Worm (Caenorhabditis elegans): ENCODE results near the gene idh-2.
A peak's percentile ranks its signal among the peaks of the same experiment; 100 is the strongest.

ce11 chrX:11199155-11199554 lies 16.6 kb upstream of the idh-2 start, which contains the start of gene col-178:
- TF ChIP-seq nhr-76 (tag; optimal IDR thresholded peaks at IDR 0.05) (no peak), mep-1 (tag; optimal IDR thresholded peaks at IDR 0.05) (no peak), ceh-20 (GFP tag; IDR thresholded peaks at IDR 0.05) (no peak), mxl-2 (GFP tag; conservative IDR thresholded peaks at IDR 0.05) (no peak), unc-62 (GFP tag; optimal IDR thresholded peaks at IDR 0.05 in 1 of 2) (peak in 1 of 2 experiments; percentile 67), unc-62 (tag; optimal IDR thresholded peaks at IDR 0.05) (no peak), pqm-1 (tag; optimal IDR thresholded peaks at IDR 0.05) (no peak), nhr-28 (tag; optimal IDR thresholded peaks at IDR 0.05) (no peak), fkh-10 (GFP tag; optimal IDR thresholded peaks at IDR 0.05) (no peak)

Measured in whole organism, L4 larva.